Worm (Caenorhabditis elegans) whole organism, late embryonic: ENCODE measurements around the gene ogr-2.

Source experiments
- F13H6.1 ChIP-seq: sonication (generic microtip); optimal IDR thresholded peaks from 2 replicates; lab custom pipeline; 2016; ENCODE audit warnings: missing genetic modification characterization, missing compliant biosample characterization
- K09A11.1 ChIP-seq: sonication (generic microtip); optimal IDR thresholded peaks from 2 replicates; lab custom pipeline; 2017; ENCODE audit warnings: antibody characterized with exemption, mild to moderate bottlenecking, missing genetic modification characterization, missing compliant biosample characterization; ENCODE audit not compliant: insufficient read depth
- T23F11.4 ChIP-seq: fragments of 200-800 bp; sonication (Bioruptor generic); optimal IDR thresholded peaks from 2 replicates; lab custom pipeline; 2018; ENCODE audit warnings: mild to moderate bottlenecking, missing genetic modification characterization, missing compliant biosample characterization
- ahr-1 ChIP-seq: sonication (generic microtip); optimal IDR thresholded peaks from 2 replicates; lab custom pipeline; 2016; ENCODE audit warnings: missing genetic modification characterization, missing compliant biosample characterization
- ama-1 ChIP-seq: fragments of 150-350 bp; optimal IDR thresholded peaks from 2 replicates; lab custom pipeline; 2014
- ceh-18 ChIP-seq: sonication (generic microtip); optimal IDR thresholded peaks from 2 replicates; lab custom pipeline; 2016; ENCODE audit warnings: missing genetic modification characterization, missing compliant biosample characterization
- ceh-19 ChIP-seq: fragments of 200-800 bp; sonication (Bioruptor generic); optimal IDR thresholded peaks from 2 replicates; lab custom pipeline; 2018; ENCODE audit warnings: mild to moderate bottlenecking, missing genetic modification characterization, missing compliant biosample characterization
- ceh-2 ChIP-seq: sonication (generic microtip); optimal IDR thresholded peaks from 2 replicates; lab custom pipeline; 2016; ENCODE audit warnings: missing genotype, missing genetic modification characterization, missing compliant biosample characterization
- ceh-24 ChIP-seq: sonication (generic microtip); optimal IDR thresholded peaks from 2 replicates; lab custom pipeline; 2016; ENCODE audit warnings: mild to moderate bottlenecking, missing genetic modification characterization, missing compliant biosample characterization
- ceh-30 ChIP-seq: fragments of 150-350 bp; optimal IDR thresholded peaks from 2 replicates; lab custom pipeline; 2014; ENCODE audit warnings: missing biosample characterization, missing genetic modification characterization
- ceh-31 ChIP-seq: sonication (generic microtip); optimal IDR thresholded peaks from 2 replicates; lab custom pipeline; 2016; ENCODE audit warnings: missing genetic modification characterization, missing compliant biosample characterization
- ceh-34 ChIP-seq: sonication (generic microtip); optimal IDR thresholded peaks from 2 replicates; lab custom pipeline; 2016; ENCODE audit warnings: mild to moderate bottlenecking, missing genetic modification characterization, missing compliant biosample characterization
- ceh-45 ChIP-seq: fragments of 200-800 bp; sonication (Bioruptor generic); IDR thresholded peaks from 2 replicates; pipeline ENCODE4 v1.3.6; 2022; ENCODE audit warnings: missing genetic modification reagents, missing genetic modification characterization, missing compliant biosample characterization
- ceh-48 ChIP-seq: sonication (generic microtip); optimal IDR thresholded peaks from 2 replicates; lab custom pipeline; 2016; ENCODE audit warnings: missing genetic modification characterization, inconsistent platforms, missing compliant biosample characterization
- ceh-6 ChIP-seq: fragments of 200-800 bp; sonication (Bioruptor generic); optimal IDR thresholded peaks from 2 replicates; lab custom pipeline; 2018; ENCODE audit warnings: mild to moderate bottlenecking, missing genetic modification characterization, missing compliant biosample characterization
- che-1 ChIP-seq: sonication (generic microtip); optimal IDR thresholded peaks from 2 replicates; lab custom pipeline; 2016; ENCODE audit warnings: mild to moderate bottlenecking, missing genetic modification characterization, missing compliant biosample characterization
- dve-1 ChIP-seq: sonication (generic microtip); optimal IDR thresholded peaks from 2 replicates; lab custom pipeline; 2017; ENCODE audit warnings: antibody characterized with exemption, mild to moderate bottlenecking, missing genetic modification characterization, missing compliant biosample characterization
- elt-2 ChIP-seq: sonication (generic microtip); optimal IDR thresholded peaks from 2 replicates; lab custom pipeline; 2016; ENCODE audit warnings: missing genetic modification reagents, missing genetic modification characterization, missing compliant biosample characterization
- ets-4 ChIP-seq: sonication (generic microtip); optimal IDR thresholded peaks from 2 replicates; lab custom pipeline; 2016; ENCODE audit warnings: missing genetic modification characterization, missing compliant biosample characterization
- eyg-1 ChIP-seq: sonication (generic microtip); optimal IDR thresholded peaks from 2 replicates; lab custom pipeline; 2016; ENCODE audit warnings: missing genotype, missing genetic modification characterization, missing compliant biosample characterization
- gmeb-2 ChIP-seq: sonication (generic microtip); optimal IDR thresholded peaks from 2 replicates; lab custom pipeline; 2016; ENCODE audit warnings: missing genetic modification characterization, inconsistent platforms, missing compliant biosample characterization
- hlh-13 ChIP-seq: fragments of 200-800 bp; sonication (Bioruptor generic); optimal IDR thresholded peaks from 2 replicates; lab custom pipeline; 2018; ENCODE audit warnings: mild to moderate bottlenecking, missing genetic modification characterization, missing compliant biosample characterization
- hlh-15 ChIP-seq: sonication (generic microtip); optimal IDR thresholded peaks from 2 replicates; lab custom pipeline; 2016; ENCODE audit warnings: missing genetic modification characterization, missing compliant biosample characterization
- hlh-6 ChIP-seq: sonication (generic microtip); optimal IDR thresholded peaks from 2 replicates; lab custom pipeline; 2016; ENCODE audit warnings: missing genotype, missing genetic modification characterization, missing compliant biosample characterization
- hlh-8 ChIP-seq: sonication (generic microtip); optimal IDR thresholded peaks from 2 replicates; lab custom pipeline; 2016; ENCODE audit warnings: missing genotype, missing genetic modification characterization, missing compliant biosample characterization
- lin-11 ChIP-seq: fragments of 200-800 bp; sonication (Bioruptor generic); optimal IDR thresholded peaks from 2 replicates; lab custom pipeline; 2018; ENCODE audit warnings: mild to moderate bottlenecking, missing genetic modification characterization, missing compliant biosample characterization
- madf-2 ChIP-seq: sonication (generic microtip); optimal IDR thresholded peaks from 2 replicates; lab custom pipeline; 2017; ENCODE audit warnings: missing genetic modification characterization, missing compliant biosample characterization
- mec-3 ChIP-seq: sonication (generic microtip); optimal IDR thresholded peaks from 2 replicates; lab custom pipeline; 2016; ENCODE audit warnings: borderline replicate concordance, missing genetic modification characterization, missing compliant biosample characterization
- nfya-1 ChIP-seq: sonication (generic microtip); optimal IDR thresholded peaks from 2 replicates; lab custom pipeline; 2017; ENCODE audit warnings: missing genetic modification characterization, mild to moderate bottlenecking, missing compliant biosample characterization, antibody characterized with exemption, moderate library complexity
- npax-4 ChIP-seq: sonication (generic microtip); optimal IDR thresholded peaks from 2 replicates; lab custom pipeline; 2016; ENCODE audit warnings: missing genetic modification characterization, missing compliant biosample characterization
- odd-2 ChIP-seq: sonication (generic microtip); optimal IDR thresholded peaks from 2 replicates; lab custom pipeline; 2017; ENCODE audit warnings: antibody characterized with exemption, mild to moderate bottlenecking, missing genetic modification characterization, missing compliant biosample characterization
- pqm-1 ChIP-seq: sonication (generic microtip); optimal IDR thresholded peaks from 2 replicates; lab custom pipeline; 2016; ENCODE audit warnings: missing genetic modification characterization, missing compliant biosample characterization
- pros-1 ChIP-seq: fragments of 150-350 bp; optimal IDR thresholded peaks from 2 replicates; lab custom pipeline; 2014; ENCODE audit warnings: missing biosample characterization, missing genetic modification reagents, missing genetic modification characterization
- ref-2 ChIP-seq: sonication (generic microtip); optimal IDR thresholded peaks from 2 replicates; lab custom pipeline; 2016; ENCODE audit warnings: missing genetic modification characterization, missing compliant biosample characterization
- rnt-1 ChIP-seq: sonication (generic microtip); optimal IDR thresholded peaks from 2 replicates; lab custom pipeline; 2016; ENCODE audit warnings: missing genetic modification characterization, missing compliant biosample characterization
- sdc-2 ChIP-seq: sonication (generic microtip); optimal IDR thresholded peaks from 2 replicates; lab custom pipeline; 2016; ENCODE audit warnings: missing genotype, missing genetic modification characterization, missing compliant biosample characterization
- sox-2 ChIP-seq: fragments of 200-800 bp; sonication (Bioruptor generic); IDR thresholded peaks from 2 replicates; pipeline ENCODE4 v1.3.6; 2022; ENCODE audit warnings: missing genetic modification reagents, missing genetic modification characterization, missing compliant biosample characterization
- tbx-2 ChIP-seq: sonication (generic microtip); optimal IDR thresholded peaks from 2 replicates; lab custom pipeline; 2016; ENCODE audit warnings: missing genetic modification characterization, missing compliant biosample characterization
- unc-3 ChIP-seq, 2 experiments: fragments of 200-800 bp in 1 of 2; sonication (Bioruptor generic) in 1 of 2; sonication (generic microtip) in 1 of 2; conservative IDR thresholded peaks in 1 of 2; optimal IDR thresholded peaks in 1 of 2; 2 replicates each; pipeline versions ENCODE4 v1.3.6 to Lab custom; 2016 to 2022; ENCODE audit warnings: missing compliant biosample characterization in 2 of 2, missing genetic modification characterization in 2 of 2, missing genetic modification reagents in 1 of 2
- unc-42 ChIP-seq: sonication (generic microtip); optimal IDR thresholded peaks from 2 replicates; lab custom pipeline; 2016; ENCODE audit warnings: missing genotype, missing genetic modification characterization, missing compliant biosample characterization

The ogr-2 gene

ce11 chrII:10007917-10008316 lies 33.0 kb upstream of the ogr-2 start, which contains the start of gene ZK892.5:
Gene ZK892.5 (plus strand): TSS chrII:10008217.
- no peak for TF ChIP-seq ceh-24 (tag; lab: Kevin White, UChicago)
- no peak for TF ChIP-seq ceh-45 (GFP tag; lab: Robert Waterston, UW)
- no peak for TF ChIP-seq K09A11.1 (tag; lab: Kevin White, UChicago)
- no peak for TF ChIP-seq rnt-1 (tag; lab: Kevin White, UChicago)
- no peak for TF ChIP-seq ceh-18 (tag; lab: Kevin White, UChicago)
- no peak for TF ChIP-seq ceh-2 (tag; lab: Kevin White, UChicago)
- no peak for TF ChIP-seq ceh-6 (GFP tag; lab: Kevin White, UChicago)
- no peak for TF ChIP-seq sdc-2 (tag; lab: Kevin White, UChicago)
- no peak for TF ChIP-seq ref-2 (tag; lab: Kevin White, UChicago)
- no peak for TF ChIP-seq npax-4 (tag; lab: Kevin White, UChicago)
- TF ChIP-seq, all 69 proteins: peak for 0

ce11 chrII:10008552-10008951 lies 32.4 kb upstream of the ogr-2 start:
- no peak for TF ChIP-seq dve-1
- TF ChIP-seq tbx-2: no peak
- no peak for TF ChIP-seq lin-11 (tag; lab: Kevin White, UChicago)
- no peak for TF ChIP-seq ceh-34
- no peak for TF ChIP-seq ets-4 (tag; lab: Kevin White, UChicago)
- TF ChIP-seq K09A11.1 (tag; lab: Kevin White, UChicago): no peak
- TF ChIP-seq ceh-31 (tag; lab: Kevin White, UChicago): no peak
- TF ChIP-seq nfya-1 (tag; lab: Kevin White, UChicago): no peak
- no peak for TF ChIP-seq madf-2
- no peak for TF ChIP-seq odd-2 (tag; lab: Kevin White, UChicago)

- no peak for TF ChIP-seq ceh-19
- TF ChIP-seq F13H6.1 (tag; lab: Kevin White, UChicago): no peak
- no peak for TF ChIP-seq hlh-6 (tag; lab: Kevin White, UChicago)
- TF ChIP-seq unc-42 (tag; lab: Kevin White, UChicago): no peak
- no peak for TF ChIP-seq ama-1 (lab: Kevin White, UChicago)
- TF ChIP-seq nfya-1 (tag; lab: Kevin White, UChicago): no peak
- no peak for TF ChIP-seq lin-11 (tag; lab: Kevin White, UChicago)
- no peak for TF ChIP-seq ceh-2 (tag; lab: Kevin White, UChicago)
- no peak for TF ChIP-seq elt-2 (tag; lab: Kevin White, UChicago)
- TF ChIP-seq ceh-24 (tag; lab: Kevin White, UChicago): no peak
- TF ChIP-seq, all 69 proteins: peak for 0
These were observed 30.0 kb upstream of the ogr-2 start for ce11 chrII:10010914-10011313.

- TF ChIP-seq mec-3: no peak
- no peak for TF ChIP-seq T23F11.4 (GFP tag; lab: Kevin White, UChicago)
- no peak for TF ChIP-seq pqm-1
- TF ChIP-seq hlh-15 (tag; lab: Kevin White, UChicago): no peak
- no peak for TF ChIP-seq unc-3 (GFP tag; conservative IDR thresholded peaks at IDR 0.05; lab: Robert Waterston, UW)
- TF ChIP-seq unc-3 (tag; optimal IDR thresholded peaks at IDR 0.05; lab: Kevin White, UChicago): no peak
- no peak for TF ChIP-seq sox-2 (GFP tag; lab: Robert Waterston, UW)
- TF ChIP-seq ceh-45 (GFP tag; lab: Robert Waterston, UW): no peak
- no peak for TF ChIP-seq eyg-1 (tag; lab: Kevin White, UChicago)
These were observed 29.2 kb upstream of the ogr-2 start for ce11 chrII:10011733-10012132.

- TF ChIP-seq ets-4 (tag; lab: Kevin White, UChicago) (no peak), gmeb-2 (tag; lab: Kevin White, UChicago) (no peak), ceh-48 (no peak), ama-1 (lab: Kevin White, UChicago) (no peak), lin-11 (tag; lab: Kevin White, UChicago) (no peak), ceh-30 (tag; lab: Kevin White, UChicago) (no peak), npax-4 (tag; lab: Kevin White, UChicago) (no peak), rnt-1 (tag; lab: Kevin White, UChicago) (no peak), ahr-1 (no peak), pros-1 (tag; lab: Kevin White, UChicago) (no peak), madf-2 (no peak), ceh-24 (tag; lab: Kevin White, UChicago) (no peak), hlh-13 (GFP tag; lab: Kevin White, UChicago) (no peak), F13H6.1 (tag; lab: Kevin White, UChicago) (no peak), pqm-1 (no peak), che-1 (tag; lab: Kevin White, UChicago) (no peak), hlh-8 (tag; lab: Kevin White, UChicago) (no peak)
These were observed 28.4 kb upstream of the ogr-2 start for ce11 chrII:10012490-10012889.
